Fruit fly (Drosophila melanogaster) whole organism, embryonic: Measurements from ENCODE around the gene Vm32E.
A peak's percentile ranks its signal among the peaks of the same experiment; 100 is the strongest.

Experiments
- Aef1 ChIP-seq: fragments of 200-800 bp; sonication (Bioruptor generic); IDR thresholded peaks from 3 replicates; pipeline ENCODE4 v1.3.6; 2022; ENCODE audit warnings: missing biosample characterization, missing genetic modification characterization
- Atf6 ChIP-seq: fragments of 200-800 bp; sonication (Bioruptor generic); IDR thresholded peaks from 2 replicates; pipeline ENCODE4 v1.3.6; 2022; ENCODE audit warnings: missing biosample characterization, missing genetic modification characterization
- CG10209 ChIP-seq: fragments of 200-800 bp; sonication (Bioruptor generic); optimal IDR thresholded peaks from 3 replicates; lab custom pipeline; 2017; ENCODE audit warnings: missing biosample characterization, mild to moderate bottlenecking, missing genetic modification characterization, missing genetic modification reagents
- CG10431 ChIP-seq: fragments of 200-800 bp; sonication (Bioruptor generic); optimal IDR thresholded peaks from 3 replicates; lab custom pipeline; 2018; ENCODE audit warnings: missing biosample characterization, mild to moderate bottlenecking, missing genetic modification characterization
- CG12219 ChIP-seq: fragments of 200-800 bp; sonication (Bioruptor generic); optimal IDR thresholded peaks from 3 replicates; lab custom pipeline; 2018; ENCODE audit warnings: missing biosample characterization, mild to moderate bottlenecking, missing genetic modification characterization
- CG12391 ChIP-seq: fragments of 200-800 bp; sonication (Bioruptor generic); optimal IDR thresholded peaks from 3 replicates; lab custom pipeline; 2018; ENCODE audit warnings: missing biosample characterization, mild to moderate bottlenecking, missing genetic modification characterization, moderate library complexity
- CG12769 ChIP-seq: fragments of 200-800 bp; sonication (Bioruptor generic); optimal IDR thresholded peaks from 2 replicates; lab custom pipeline; 2019; ENCODE audit warnings: missing biosample characterization, mild to moderate bottlenecking, missing genetic modification characterization, moderate library complexity
- CG1647 ChIP-seq: fragments of 200-800 bp; sonication (Bioruptor generic); optimal IDR thresholded peaks from 3 replicates; lab custom pipeline; 2016; ENCODE audit warnings: missing biosample characterization, missing genetic modification characterization
- CG18262 ChIP-seq: fragments of 200-800 bp; optimal IDR thresholded peaks from 3 replicates; lab custom pipeline; 2019; ENCODE audit warnings: missing biosample characterization, mild to moderate bottlenecking, missing genetic modification characterization, moderate library complexity
- CG2129 ChIP-seq: fragments of 200-800 bp; sonication (Bioruptor generic); IDR thresholded peaks from 2 replicates; pipeline ENCODE4 v1.3.6; 2022; ENCODE audit warnings: missing biosample characterization, missing genetic modification characterization; ENCODE audit not compliant: partially characterized antibody
- CG2199 ChIP-seq: fragments of 200-800 bp; sonication (Bioruptor generic); IDR thresholded peaks from 3 replicates; pipeline ENCODE4 v1.3.6; 2022; ENCODE audit warnings: missing biosample characterization, missing genetic modification characterization
- CG2712 ChIP-seq: fragments of 200-800 bp; optimal IDR thresholded peaks from 3 replicates; lab custom pipeline; 2019; ENCODE audit warnings: missing biosample characterization, mild to moderate bottlenecking, missing genetic modification characterization, moderate library complexity
- CG31365 ChIP-seq: fragments of 200-800 bp; sonication (Bioruptor generic); optimal IDR thresholded peaks from 2 replicates; lab custom pipeline; 2018; ENCODE audit warnings: missing biosample characterization, mild to moderate bottlenecking, missing genetic modification characterization
- CG3407 ChIP-seq: fragments of 200-800 bp; sonication (Bioruptor generic); optimal IDR thresholded peaks from 2 replicates; lab custom pipeline; 2018; ENCODE audit warnings: missing biosample characterization, mild to moderate bottlenecking, missing genetic modification characterization
- CG4854 ChIP-seq: fragments of 200-800 bp; sonication (Bioruptor generic); optimal IDR thresholded peaks from 2 replicates; lab custom pipeline; 2016; ENCODE audit warnings: missing biosample characterization, missing genetic modification characterization, inconsistent platforms
- CG6791 ChIP-seq: fragments of 200-800 bp; sonication (Bioruptor generic); IDR thresholded peaks from 3 replicates; pipeline ENCODE4 v1.3.6; 2022; ENCODE audit warnings: missing biosample characterization, missing genetic modification characterization; ENCODE audit not compliant: partially characterized antibody
- CG8924 ChIP-seq: fragments of 200-800 bp; optimal IDR thresholded peaks from 3 replicates; lab custom pipeline; 2019; ENCODE audit warnings: missing biosample characterization, mild to moderate bottlenecking, missing genetic modification characterization, moderate library complexity
- CG9609 ChIP-seq: fragments of 200-800 bp; sonication (Bioruptor generic); optimal IDR thresholded peaks from 3 replicates; lab custom pipeline; 2016; ENCODE audit warnings: missing biosample characterization, missing genetic modification characterization
- Doc3 ChIP-seq: fragments of 200-800 bp; sonication (Bioruptor generic); IDR thresholded peaks from 3 replicates; pipeline ENCODE4 v1.3.6; 2022; ENCODE audit warnings: missing biosample characterization, missing genetic modification characterization; ENCODE audit not compliant: partially characterized antibody
- Ets65A ChIP-seq: fragments of 200-800 bp; sonication (Bioruptor generic); peaks from one replicate; lab custom pipeline; 2016; ENCODE audit warnings: missing biosample characterization, missing genetic modification characterization
- Ets97D ChIP-seq: fragments of 200-800 bp; sonication (Bioruptor generic); optimal IDR thresholded peaks from 3 replicates; lab custom pipeline; 2016; ENCODE audit warnings: missing biosample characterization, missing genetic modification characterization
- HLH54F ChIP-seq: fragments of 200-800 bp; sonication (Bioruptor generic); optimal IDR thresholded peaks from 3 replicates; lab custom pipeline; 2016; ENCODE audit warnings: missing biosample characterization, missing genetic modification characterization
- Kr ChIP-seq: fragments of 200-800 bp; sonication (Bioruptor generic); optimal IDR thresholded peaks from 2 replicates; lab custom pipeline; 2017; ENCODE audit warnings: missing biosample characterization, mild to moderate bottlenecking, missing genetic modification characterization
- Meics ChIP-seq: fragments of 200-800 bp; sonication (Bioruptor generic); optimal IDR thresholded peaks from 2 replicates; lab custom pipeline; 2017; ENCODE audit warnings: missing biosample characterization, mild to moderate bottlenecking, missing genetic modification characterization
- NK7.1 ChIP-seq: fragments of 200-800 bp; sonication (Bioruptor generic); optimal IDR thresholded peaks from 3 replicates; lab custom pipeline; 2016; ENCODE audit warnings: missing biosample characterization, missing genetic modification characterization
- Side ChIP-seq: fragments of 200-800 bp; sonication (Bioruptor generic); optimal IDR thresholded peaks from 2 replicates; lab custom pipeline; 2016; ENCODE audit warnings: missing biosample characterization, missing genetic modification characterization
- Sox100B ChIP-seq: fragments of 200-800 bp; sonication (Bioruptor generic); optimal IDR thresholded peaks from 3 replicates; lab custom pipeline; 2018; ENCODE audit warnings: missing biosample characterization, mild to moderate bottlenecking, missing genetic modification characterization
- Sox102F ChIP-seq: fragments of 200-800 bp; sonication (Bioruptor generic); optimal IDR thresholded peaks from 2 replicates; lab custom pipeline; 2018; ENCODE audit warnings: missing biosample characterization, mild to moderate bottlenecking, missing genetic modification characterization, moderate library complexity
- Taf1 ChIP-seq: fragments of 200-800 bp; sonication (Bioruptor generic); IDR thresholded peaks from 2 replicates; pipeline ENCODE4 v1.3.6; 2022; ENCODE audit warnings: missing biosample characterization, missing genetic modification characterization
- ab ChIP-seq: fragments of 200-800 bp; sonication (Bioruptor generic); optimal IDR thresholded peaks from 2 replicates; lab custom pipeline; 2016; ENCODE audit warnings: missing biosample characterization, missing genetic modification characterization
- az2 ChIP-seq: fragments of 200-800 bp; sonication (Bioruptor generic); optimal IDR thresholded peaks from 3 replicates; lab custom pipeline; 2016; ENCODE audit warnings: missing biosample characterization, missing genetic modification characterization
- btn ChIP-seq: fragments of 200-800 bp; sonication (Bioruptor generic); optimal IDR thresholded peaks from 2 replicates; lab custom pipeline; 2016; ENCODE audit warnings: missing biosample characterization, missing genetic modification characterization
- cg ChIP-seq: fragments of 200-800 bp; sonication (Bioruptor generic); optimal IDR thresholded peaks from 3 replicates; lab custom pipeline; 2019; ENCODE audit warnings: missing biosample characterization, mild to moderate bottlenecking, missing genetic modification characterization, moderate library complexity
- chm ChIP-seq: fragments of 200-800 bp; sonication (Bioruptor generic); IDR thresholded peaks from 2 replicates; pipeline ENCODE4 v1.3.6; 2022; ENCODE audit warnings: missing biosample characterization, missing genetic modification characterization
- chn ChIP-seq: fragments of 200-800 bp; sonication (Bioruptor generic); optimal IDR thresholded peaks from 2 replicates; lab custom pipeline; 2016; ENCODE audit warnings: missing biosample characterization, missing genetic modification characterization
- croc ChIP-seq: fragments of 200-800 bp; sonication (Bioruptor generic); conservative IDR thresholded peaks from 3 replicates; pipeline ENCODE4 v1.3.6; 2022; ENCODE audit warnings: missing biosample characterization, missing genetic modification characterization
- crol ChIP-seq: fragments of 200-800 bp; sonication (Bioruptor generic); IDR thresholded peaks from 2 replicates; pipeline ENCODE4 v1.3.6; 2022; ENCODE audit warnings: missing biosample characterization, missing genetic modification characterization
- grn ChIP-seq: fragments of 200-800 bp; sonication (Bioruptor generic); optimal IDR thresholded peaks from 3 replicates; lab custom pipeline; 2017; ENCODE audit warnings: missing biosample characterization, missing genetic modification characterization
- jing ChIP-seq: fragments of 200-800 bp; sonication (Bioruptor generic); optimal IDR thresholded peaks from 2 replicates; lab custom pipeline; 2018; ENCODE audit warnings: missing biosample characterization, mild to moderate bottlenecking, missing genetic modification characterization
- kay ChIP-seq: fragments of 200-800 bp; sonication (Bioruptor generic); optimal IDR thresholded peaks from 2 replicates; lab custom pipeline; 2016; ENCODE audit warnings: missing biosample characterization, missing genetic modification characterization
- lab ChIP-seq: fragments of 200-800 bp; sonication (Bioruptor generic); optimal IDR thresholded peaks from 3 replicates; lab custom pipeline; 2017; ENCODE audit warnings: missing biosample characterization, missing genetic modification characterization, mild to moderate bottlenecking, moderate library complexity, missing genetic modification reagents
- lmd ChIP-seq: fragments of 200-800 bp; sonication (Bioruptor generic); IDR thresholded peaks from 2 replicates; pipeline ENCODE4 v1.3.6; 2022; ENCODE audit warnings: missing biosample characterization, missing genetic modification characterization
- mld ChIP-seq: fragments of 200-800 bp; sonication (Bioruptor generic); IDR thresholded peaks from 3 replicates; pipeline ENCODE4 v1.3.6; 2022; ENCODE audit warnings: missing biosample characterization, missing genetic modification characterization; ENCODE audit not compliant: partially characterized antibody
- oc ChIP-seq: fragments of 200-800 bp; sonication (Bioruptor generic); optimal IDR thresholded peaks from 2 replicates; lab custom pipeline; 2018; ENCODE audit warnings: missing biosample characterization, mild to moderate bottlenecking, missing genetic modification characterization, moderate library complexity
- repo ChIP-seq: fragments of 200-800 bp; sonication (Bioruptor generic); optimal IDR thresholded peaks from 2 replicates; lab custom pipeline; 2016; ENCODE audit warnings: missing biosample characterization, missing genetic modification characterization
- sd ChIP-seq: fragments of 200-800 bp; sonication (Bioruptor generic); optimal IDR thresholded peaks from 3 replicates; lab custom pipeline; 2018; ENCODE audit warnings: missing biosample characterization, mild to moderate bottlenecking, missing genetic modification characterization, moderate library complexity
- sug ChIP-seq: fragments of 200-800 bp; optimal IDR thresholded peaks from 2 replicates; lab custom pipeline; 2019; ENCODE audit warnings: missing biosample characterization, mild to moderate bottlenecking, missing genetic modification characterization, moderate library complexity
- tll ChIP-seq, 2 experiments: fragments of 200-800 bp in 1 of 2; fragments of >200 bp in 1 of 2; sonication (Bioruptor generic) in 1 of 2; optimal IDR thresholded peaks; 2 replicates each; lab custom pipeline; 2017 to 2019; ENCODE audit warnings: missing biosample characterization in 2 of 2, missing genetic modification characterization in 2 of 2, mild to moderate bottlenecking in 1 of 2, moderate library complexity in 1 of 2
- vnd ChIP-seq: fragments of 200-800 bp; sonication (Bioruptor generic); IDR thresholded peaks from 3 replicates; pipeline ENCODE4 v1.3.6; 2022; ENCODE audit warnings: missing biosample characterization, missing genetic modification characterization; ENCODE audit not compliant: partially characterized antibody
- zf30C ChIP-seq: fragments of 200-800 bp; sonication (Bioruptor generic); optimal IDR thresholded peaks from 3 replicates; lab custom pipeline; 2018; ENCODE audit warnings: missing biosample characterization, mild to moderate bottlenecking, missing genetic modification characterization
- zfh1 ChIP-seq: fragments of 200-800 bp; sonication (Bioruptor generic); IDR thresholded peaks from 3 replicates; pipeline ENCODE4 v1.3.6; 2022; ENCODE audit warnings: missing biosample characterization, missing genetic modification characterization

The Vm32E gene

dm6 chr2L:11210324-11210758, 38.9 kb upstream of the Vm32E start, which contains the start of gene ab (continued):
- TF ChIP-seq ab (GFP tag; lab: Kevin White, UChicago) (no peak), Meics (no peak), CG3407 (GFP tag; lab: Kevin White, UChicago) (no peak), CG1647 (GFP tag; lab: Kevin White, UChicago) (no peak), Ets65A (no peak), CG10431 (GFP tag; lab: Kevin White, UChicago) (no peak), Sox102F (GFP tag; lab: Kevin White, UChicago) (no peak), CG4854 (GFP tag; lab: Kevin White, UChicago) (no peak), lab (GFP tag; lab: Kevin White, UChicago) (peak; percentile 29), Ets97D (GFP tag; lab: Kevin White, UChicago) (no peak), Taf1 (no peak), CG12219 (GFP tag; lab: Kevin White, UChicago) (no peak), zfh1 (GFP tag; lab: Robert Waterston, UW) (no peak), HLH54F (GFP tag; lab: Kevin White, UChicago) (no peak), CG8924 (tag; lab: Kevin White, UChicago) (no peak), sug (tag; lab: Kevin White, UChicago) (peak; percentile 78), mld (GFP tag; lab: Robert Waterston, UW) (no peak), Aef1 (GFP tag; lab: Robert Waterston, UW) (no peak), Doc3 (GFP tag; lab: Robert Waterston, UW) (no peak), chm (GFP tag; lab: Robert Waterston, UW) (peak; percentile 62), jing (no peak), oc (peak; percentile 1), CG2712 (tag; lab: Kevin White, UChicago) (no peak), repo (no peak), sd (tag; lab: Kevin White, UChicago) (peak; percentile 34), CG9609 (no peak), az2 (no peak), chn (GFP tag; lab: Kevin White, UChicago) (no peak), lmd (GFP tag; lab: Robert Waterston, UW) (no peak), CG31365 (tag; lab: Kevin White, UChicago) (no peak), CG12769 (peak; percentile 80), NK7.1 (GFP tag; lab: Kevin White, UChicago) (no peak), cg (GFP tag; lab: Kevin White, UChicago) (peak; percentile 89), CG12391 (tag; lab: Kevin White, UChicago) (no peak), vnd (GFP tag; lab: Robert Waterston, UW) (no peak), Kr (peak; percentile 28), Atf6 (GFP tag; lab: Robert Waterston, UW) (no peak), Side (no peak), grn (peak; percentile 95), CG2199 (GFP tag; lab: Robert Waterston, UW) (peak; percentile 33; the same call in 2 of the 3 replicates), Sox100B (GFP tag; lab: Kevin White, UChicago) (no peak), croc (GFP tag; lab: Robert Waterston, UW) (no peak), btn (no peak), CG10209 (no peak), crol (GFP tag; lab: Robert Waterston, UW) (peak; percentile 30; the same call in 1 of the 2 replicates), CG6791 (GFP tag; lab: Robert Waterston, UW) (no peak), kay (GFP tag; lab: Kevin White, UChicago) (no peak), CG18262 (tag; lab: Kevin White, UChicago) (no peak), CG2129 (GFP tag; lab: Robert Waterston, UW) (no peak), tll (GFP tag; optimal IDR thresholded peaks at IDR 0.05; lab: Kevin White, UChicago) (no peak), zf30C (no peak)
